Worm (Caenorhabditis elegans) whole organism, young adult: Measurements from ENCODE around the gene C07G3.8.

ENCODE experiments used
- T07F8.4 ChIP-seq: sonication (generic microtip); optimal IDR thresholded peaks from 2 replicates; lab custom pipeline; 2016; ENCODE audit warnings: mild to moderate bottlenecking, missing genetic modification characterization, moderate library complexity, missing compliant biosample characterization
- ceh-79 ChIP-seq: sonication (generic microtip); optimal IDR thresholded peaks from 2 replicates; lab custom pipeline; 2017; ENCODE audit warnings: mild to moderate bottlenecking, missing genetic modification characterization, missing compliant biosample characterization
- die-1 ChIP-seq: sonication (generic microtip); optimal IDR thresholded peaks from 2 replicates; lab custom pipeline; 2016; ENCODE audit warnings: missing genotype, mild to moderate bottlenecking, missing genetic modification characterization, missing compliant biosample characterization
- ets-4 ChIP-seq: fragments of 200-800 bp; sonication (Bioruptor generic); optimal IDR thresholded peaks from 2 replicates; lab custom pipeline; 2018; ENCODE audit warnings: mild to moderate bottlenecking, missing genetic modification characterization, missing compliant biosample characterization
- lag-1 ChIP-seq: fragments of 200-800 bp; sonication (Bioruptor generic); IDR thresholded peaks from 2 replicates; pipeline ENCODE4 v1.3.6; 2022; ENCODE audit warnings: missing genetic modification reagents, missing genetic modification characterization, missing compliant biosample characterization
- lin-54 ChIP-seq: fragments of 200-800 bp; sonication (Bioruptor generic); optimal IDR thresholded peaks from 2 replicates; lab custom pipeline; 2018; ENCODE audit warnings: mild to moderate bottlenecking, missing genetic modification characterization, missing compliant biosample characterization
- lir-1 ChIP-seq: fragments of 200-800 bp; sonication (Bioruptor generic); conservative IDR thresholded peaks from 2 replicates; pipeline ENCODE4 v1.3.6; 2022; ENCODE audit warnings: missing genetic modification reagents, missing genetic modification characterization, missing compliant biosample characterization
- nhr-80 ChIP-seq: sonication (generic microtip); optimal IDR thresholded peaks from 2 replicates; lab custom pipeline; 2016; ENCODE audit warnings: missing genetic modification characterization, missing compliant biosample characterization
- unc-62 ChIP-seq: fragments of 150-350 bp; optimal IDR thresholded peaks from 2 replicates; lab custom pipeline; 2014; ENCODE audit warnings: missing biosample characterization, missing genetic modification reagents, missing genetic modification characterization
- zfh-2 ChIP-seq: fragments of 200-800 bp; sonication (Bioruptor generic); conservative IDR thresholded peaks from 2 replicates; pipeline ENCODE4 v1.3.6; 2022; ENCODE audit warnings: missing genetic modification reagents, missing genetic modification characterization, missing compliant biosample characterization

DNA sequence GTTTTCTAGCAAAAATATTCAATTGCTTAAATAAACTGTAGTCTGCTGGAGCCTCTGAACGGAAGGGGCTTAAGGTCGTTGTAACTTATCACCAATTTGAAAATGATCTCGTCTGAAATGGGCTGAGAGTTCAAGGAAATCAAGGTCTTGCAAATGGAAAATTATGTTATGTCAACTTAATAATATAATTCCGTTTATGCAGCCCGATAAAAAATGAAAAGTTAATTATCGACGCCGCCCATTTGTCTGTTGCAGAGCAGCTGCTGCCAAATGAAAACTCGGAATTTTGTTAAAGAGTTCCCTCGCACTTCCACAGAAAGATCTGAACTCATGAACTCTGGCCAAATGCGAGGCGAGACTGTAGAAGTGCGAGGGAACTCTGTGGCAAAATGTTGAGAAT lies 39.2 kb upstream of the C07G3.8 start, which contains the start of gene srbc-67:
- TF ChIP-seq ets-4: no peak
- TF ChIP-seq unc-62: no peak
- no peak for TF ChIP-seq die-1 (tag; lab: Kevin White, UChicago)
- TF ChIP-seq T07F8.4 (tag; lab: Kevin White, UChicago): no peak
- TF ChIP-seq lin-54: no peak
- TF ChIP-seq lir-1: no peak
- TF ChIP-seq zfh-2 (GFP tag; lab: Robert Waterston, UW): no peak
- no peak for TF ChIP-seq nhr-80 (tag; lab: Kevin White, UChicago)
- no peak for TF ChIP-seq lag-1 (GFP tag; lab: Robert Waterston, UW)
- TF ChIP-seq ceh-79 (tag; lab: Kevin White, UChicago): no peak
